Worm (Caenorhabditis elegans): ENCODE data around the gene C04C3.4.
A peak's percentile ranks its signal among the peaks of the same experiment; 100 is the strongest.

The C04C3.4 gene

DNA sequence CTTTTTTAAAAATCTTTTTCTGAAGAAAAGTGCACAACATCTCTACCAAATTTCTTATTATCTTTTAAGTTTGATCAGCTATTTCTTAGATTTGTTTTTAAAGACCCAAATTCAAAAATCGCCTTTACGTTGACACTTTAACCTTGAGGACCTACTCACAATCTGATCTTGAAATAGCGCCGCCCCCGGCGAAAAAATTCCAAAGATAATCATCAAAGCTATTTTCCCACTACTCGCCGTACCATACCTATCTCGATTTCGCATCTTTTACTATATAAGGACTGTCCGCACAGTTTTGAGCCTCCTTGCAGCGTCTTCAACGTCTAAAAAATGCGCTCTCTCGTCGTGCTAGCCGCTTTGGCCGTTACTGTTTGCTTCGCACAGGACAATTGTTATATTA lies 46.7 kb downstream of the C04C3.4 start, which contains the start of gene grd-10:
Gene grd-10, plus strand, starts transcription at position 208 of the 400 bp plus-strand sequence.
- peak; percentile 70 for TF ChIP-seq ceh-16 (tag; optimal IDR thresholded peaks at IDR 0.05)
- TF ChIP-seq gmeb-1 (tag; optimal IDR thresholded peaks at IDR 0.05) = no peak
- peak; percentile 54 for TF ChIP-seq sma-9 (GFP tag; optimal IDR thresholded peaks at IDR 0.05)
- no peak for TF ChIP-seq sma-9 (tag; optimal IDR thresholded peaks at IDR 0.05)
- TF ChIP-seq blmp-1 (tag; optimal IDR thresholded peaks at IDR 0.05; ENCODE audit: insufficient read depth) = no peak
- TF ChIP-seq nhr-25 (tag; optimal IDR thresholded peaks at IDR 0.05) = peak; percentile 35
- TF ChIP-seq elt-1 (tag; optimal IDR thresholded peaks at IDR 0.05) = peak; percentile 72
- TF ChIP-seq ztf-1 (GFP tag; conservative IDR thresholded peaks at IDR 0.05) = no peak
- TF ChIP-seq nhr-129 (tag; optimal IDR thresholded peaks at IDR 0.05) = no peak
- TF ChIP-seq nhr-23 (tag; optimal IDR thresholded peaks at IDR 0.05) = no peak
- no peak for TF ChIP-seq sem-4 (tag; optimal IDR thresholded peaks at IDR 0.05)

DNA sequence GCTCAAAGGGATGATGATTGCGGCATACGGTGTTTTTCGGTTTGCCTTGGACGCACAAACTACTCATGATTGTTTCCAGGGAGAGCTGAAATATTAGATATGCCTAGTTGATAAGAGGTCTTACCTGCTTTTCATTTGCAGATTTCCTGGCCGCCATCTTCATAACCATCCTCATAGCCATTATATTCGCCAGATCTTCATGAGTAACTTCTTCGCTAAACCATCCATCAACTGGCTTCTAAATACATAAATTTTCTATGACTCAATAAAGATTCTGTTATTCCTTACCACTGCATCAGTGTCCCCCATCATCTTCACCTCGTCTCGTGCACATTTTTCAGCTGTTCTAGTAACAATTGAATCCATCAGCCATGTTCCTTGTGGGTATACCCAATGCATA lies 48.3 kb downstream of the C04C3.4 start:
- TF ChIP-seq blmp-1 (tag; optimal IDR thresholded peaks at IDR 0.05; ENCODE audit: insufficient read depth) (no peak), nhr-25 (tag; optimal IDR thresholded peaks at IDR 0.05) (no peak), snpc-4 (tag; optimal IDR thresholded peaks at IDR 0.05) (no peak), zag-1 (tag; optimal IDR thresholded peaks at IDR 0.05) (no peak), nhr-10 (tag; optimal IDR thresholded peaks at IDR 0.05) (no peak), sma-3 (GFP tag; optimal IDR thresholded peaks at IDR 0.05) (no peak), ama-1 (optimal IDR thresholded peaks at IDR 0.05) (no peak), mab-5 (tag; optimal IDR thresholded peaks at IDR 0.05) (no peak), nhr-21 (tag; optimal IDR thresholded peaks at IDR 0.05) (no peak), egl-27 (tag; optimal IDR thresholded peaks at IDR 0.05) (no peak), nhr-6 (tag; optimal IDR thresholded peaks at IDR 0.05) (no peak), nhr-77 (tag; optimal IDR thresholded peaks at IDR 0.05) (no peak), crh-2 (tag; optimal IDR thresholded peaks at IDR 0.05) (no peak)

DNA sequence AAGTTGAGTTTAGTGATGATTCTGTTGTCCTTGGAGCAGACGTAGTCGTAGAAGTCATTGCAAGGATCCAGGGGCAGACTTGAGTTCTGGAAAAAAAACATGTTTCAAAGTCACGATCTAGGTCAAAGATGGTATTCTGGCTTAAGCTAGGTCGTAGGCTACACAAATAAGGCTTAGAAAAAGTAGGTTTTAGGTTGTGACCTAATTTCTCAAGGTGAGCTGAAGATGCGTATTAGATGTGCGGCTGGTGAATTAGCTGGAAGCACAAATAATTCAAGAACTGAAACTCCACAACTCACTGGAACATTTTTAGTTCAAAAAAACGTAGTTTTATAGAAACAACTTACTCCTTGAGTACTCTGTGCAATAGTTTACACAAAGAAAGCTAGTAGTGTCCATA lies 49.9 kb downstream of the C04C3.4 start, which contains the start of gene F09D12.2:
Gene F09D12.2, minus strand, starts transcription at position 101 of the 400 bp plus-strand sequence.
- TF ChIP-seq ceh-16 (tag; optimal IDR thresholded peaks at IDR 0.05) (no peak), ztf-11 (tag; optimal IDR thresholded peaks at IDR 0.05) (no peak), C34F6.9 (tag; optimal IDR thresholded peaks at IDR 0.05) (no peak), nhr-11 (tag; optimal IDR thresholded peaks at IDR 0.05) (no peak), unc-62 (GFP tag; optimal IDR thresholded peaks at IDR 0.05) (no peak), nhr-10 (tag; optimal IDR thresholded peaks at IDR 0.05) (no peak), nhr-23 (tag; optimal IDR thresholded peaks at IDR 0.05) (no peak), nhr-21 (tag; optimal IDR thresholded peaks at IDR 0.05) (no peak), nhr-25 (tag; optimal IDR thresholded peaks at IDR 0.05) (no peak), ztf-4 (tag; optimal IDR thresholded peaks at IDR 0.05) (no peak), unc-39 (tag; optimal IDR thresholded peaks at IDR 0.05) (no peak), Y55F3AM.14 (GFP tag; optimal IDR thresholded peaks at IDR 0.05) (no peak), gmeb-1 (tag; optimal IDR thresholded peaks at IDR 0.05) (no peak), dmd-4 (tag; optimal IDR thresholded peaks at IDR 0.05) (no peak)

All from whole organism, L2 larva.